Worm (Caenorhabditis elegans) whole organism, L1 larva: ENCODE data around the gene cchl-1.
A peak's percentile ranks its signal among the peaks of the same experiment; 100 is the strongest.

Experiments used
- C16A3.4 ChIP-seq: fragments of 150-350 bp; optimal IDR thresholded peaks from 2 replicates; lab custom pipeline; 2014; ENCODE audit warnings: missing biosample characterization, missing genetic modification characterization
- C34B4.2 ChIP-seq: sonication (generic microtip); optimal IDR thresholded peaks from 2 replicates; lab custom pipeline; 2017; ENCODE audit warnings: mild to moderate bottlenecking, missing genetic modification characterization, missing compliant biosample characterization
- F16B12.6 ChIP-seq: fragments of 150-350 bp; optimal IDR thresholded peaks from 2 replicates; lab custom pipeline; 2014; ENCODE audit warnings: missing biosample characterization, missing genetic modification characterization
- Y116A8C.19 ChIP-seq: sonication (generic microtip); optimal IDR thresholded peaks from 2 replicates; lab custom pipeline; 2016; ENCODE audit warnings: missing compliant biosample characterization, missing genetic modification characterization, borderline replicate concordance
- alr-1 ChIP-seq: fragments of 200-800 bp; sonication (Bioruptor generic); optimal IDR thresholded peaks from 2 replicates; lab custom pipeline; 2018; ENCODE audit warnings: borderline replicate concordance, mild to moderate bottlenecking, missing genetic modification characterization, missing compliant biosample characterization
- ama-1 ChIP-seq: fragments of 150-350 bp; optimal IDR thresholded peaks from 2 replicates; lab custom pipeline; 2014
- ceh-8 ChIP-seq: fragments of 200-800 bp; sonication (Bioruptor generic); optimal IDR thresholded peaks from 2 replicates; lab custom pipeline; 2018; ENCODE audit warnings: mild to moderate bottlenecking, missing genetic modification characterization, moderate library complexity, missing compliant biosample characterization
- ceh-90 ChIP-seq: sonication (generic microtip); optimal IDR thresholded peaks from 2 replicates; lab custom pipeline; 2016; ENCODE audit warnings: missing genetic modification characterization, missing compliant biosample characterization
- dsc-1 ChIP-seq: sonication (generic microtip); optimal IDR thresholded peaks from 2 replicates; lab custom pipeline; 2016; ENCODE audit warnings: mild to moderate bottlenecking, missing genetic modification characterization, missing compliant biosample characterization
- efl-1 ChIP-seq, 4 experiments: fragments of 150-350 bp; optimal IDR thresholded peaks in 3 of 4; peaks in 1 of 4; 1 replicate in 1 of 4; 2 replicates in 3 of 4; lab custom pipeline; 2014; ENCODE audit warnings: missing biosample characterization in 2 of 4, missing genetic modification characterization in 2 of 4, missing genetic modification reagents in 2 of 4
- efl-3 ChIP-seq: fragments of 200-800 bp; sonication (Bioruptor generic); optimal IDR thresholded peaks from 2 replicates; lab custom pipeline; 2018; ENCODE audit warnings: mild to moderate bottlenecking, missing genetic modification characterization, missing compliant biosample characterization
- egl-27 ChIP-seq, 2 experiments: fragments of 150-350 bp in 1 of 2; sonication (generic microtip); optimal IDR thresholded peaks; 3 replicates each; lab custom pipeline; 2017 to 2018; ENCODE audit warnings: missing biosample characterization in 2 of 2, missing genetic modification characterization in 2 of 2, missing genetic modification reagents in 2 of 2
- elt-2 ChIP-seq: sonication (generic microtip); optimal IDR thresholded peaks from 2 replicates; lab custom pipeline; 2016; ENCODE audit warnings: missing genetic modification characterization, mild to moderate bottlenecking, inconsistent platforms, missing compliant biosample characterization, missing genetic modification reagents
- elt-3 ChIP-seq, 6 experiments: fragments of 150-350 bp in 1 of 6; sonication (generic microtip); optimal IDR thresholded peaks; 2 replicates each; lab custom pipeline; 2017 to 2018; ENCODE audit warnings: missing biosample characterization in 6 of 6, missing genetic modification characterization in 6 of 6, inconsistent platforms in 1 of 6
- ets-5 ChIP-seq: fragments of 200-800 bp; sonication (Bioruptor generic); IDR thresholded peaks from 2 replicates; pipeline ENCODE4 v1.3.6; 2022; ENCODE audit warnings: missing genetic modification characterization, missing compliant biosample characterization
- grh-1 ChIP-seq: fragments of 200-800 bp; sonication (Bioruptor generic); IDR thresholded peaks from 2 replicates; pipeline ENCODE4 v1.3.6; 2022; ENCODE audit warnings: missing genetic modification reagents, missing genetic modification characterization, missing compliant biosample characterization
- hpl-2 ChIP-seq: fragments of 150-350 bp; optimal IDR thresholded peaks from 2 replicates; lab custom pipeline; 2014; ENCODE audit warnings: missing biosample characterization, missing genetic modification reagents, missing genetic modification characterization
- irx-1 ChIP-seq: sonication (generic microtip); optimal IDR thresholded peaks from 2 replicates; lab custom pipeline; 2016; ENCODE audit warnings: missing genetic modification characterization, missing compliant biosample characterization
- lin-13 ChIP-seq: fragments of 150-350 bp; optimal IDR thresholded peaks from 2 replicates; lab custom pipeline; 2014; ENCODE audit warnings: missing biosample characterization, missing genetic modification reagents, missing genetic modification characterization
- lin-14 ChIP-seq: fragments of 200-800 bp; sonication (Bioruptor generic); optimal IDR thresholded peaks from 2 replicates; lab custom pipeline; 2018; ENCODE audit warnings: mild to moderate bottlenecking, missing genetic modification characterization, moderate library complexity, missing compliant biosample characterization
- lin-15B ChIP-seq: fragments of 150-350 bp; sonication (generic microtip); optimal IDR thresholded peaks from 3 replicates; lab custom pipeline; 2014; ENCODE audit warnings: missing biosample characterization, missing genetic modification characterization
- lir-3 ChIP-seq: sonication (generic microtip); optimal IDR thresholded peaks from 2 replicates; lab custom pipeline; 2016; ENCODE audit warnings: mild to moderate bottlenecking, missing genetic modification characterization, moderate library complexity, missing compliant biosample characterization; ENCODE audit not compliant: poor library complexity
- lsy-2 ChIP-seq, 2 experiments: fragments of 150-350 bp; optimal IDR thresholded peaks; 2 replicates each; lab custom pipeline; 2014; ENCODE audit warnings: missing biosample characterization in 2 of 2, missing genetic modification characterization in 2 of 2
- mdl-1 ChIP-seq, 2 experiments: fragments of 150-350 bp; optimal IDR thresholded peaks; 2 replicates each; lab custom pipeline; 2014 to 2017; ENCODE audit warnings: missing biosample characterization in 2 of 2, missing genetic modification characterization in 2 of 2, inconsistent platforms in 1 of 2
- nhr-12 ChIP-seq: sonication (generic microtip); optimal IDR thresholded peaks from 2 replicates; lab custom pipeline; 2017; ENCODE audit warnings: missing biosample characterization, missing genetic modification characterization
- nhr-237 ChIP-seq: fragments of 150-350 bp; optimal IDR thresholded peaks from 2 replicates; lab custom pipeline; 2014; ENCODE audit warnings: missing biosample characterization, missing genetic modification characterization
- nhr-47 ChIP-seq: sonication (generic microtip); optimal IDR thresholded peaks from 2 replicates; lab custom pipeline; 2016; ENCODE audit warnings: mild to moderate bottlenecking, missing genetic modification characterization, moderate library complexity, missing compliant biosample characterization
- nhr-77 ChIP-seq: fragments of 150-350 bp; optimal IDR thresholded peaks from 2 replicates; lab custom pipeline; 2014; ENCODE audit warnings: missing biosample characterization, missing genetic modification characterization
- nhr-84 ChIP-seq: sonication (generic microtip); optimal IDR thresholded peaks from 2 replicates; lab custom pipeline; 2017; ENCODE audit warnings: missing biosample characterization, missing genetic modification characterization
- nhr-90 ChIP-seq: sonication (generic microtip); optimal IDR thresholded peaks from 2 replicates; lab custom pipeline; 2016; ENCODE audit warnings: mild to moderate bottlenecking, missing genetic modification characterization, missing compliant biosample characterization; ENCODE audit not compliant: poor library complexity
- pag-3 ChIP-seq: sonication (generic microtip); optimal IDR thresholded peaks from 2 replicates; lab custom pipeline; 2017; ENCODE audit warnings: missing genetic modification characterization, mild to moderate bottlenecking, missing compliant biosample characterization, antibody characterized with exemption, borderline replicate concordance; ENCODE audit not compliant: insufficient read depth
- pax-3 ChIP-seq: fragments of 200-800 bp; sonication (Bioruptor generic); optimal IDR thresholded peaks from 2 replicates; lab custom pipeline; 2018; ENCODE audit warnings: mild to moderate bottlenecking, missing genetic modification characterization, moderate library complexity, missing compliant biosample characterization
- skn-1 ChIP-seq: fragments of 150-350 bp; optimal IDR thresholded peaks from 2 replicates; lab custom pipeline; 2014; ENCODE audit warnings: missing biosample characterization, missing genetic modification characterization
- snpc-4 ChIP-seq: fragments of 150-350 bp; optimal IDR thresholded peaks from 2 replicates; lab custom pipeline; 2014; ENCODE audit warnings: missing biosample characterization, missing genetic modification characterization
- sox-4 ChIP-seq: sonication (generic microtip); optimal IDR thresholded peaks from 2 replicates; lab custom pipeline; 2016; ENCODE audit warnings: missing genetic modification characterization, missing compliant biosample characterization
- sptf-1 ChIP-seq: fragments of 150-350 bp; optimal IDR thresholded peaks from 2 replicates; lab custom pipeline; 2014; ENCODE audit warnings: missing biosample characterization, missing genetic modification characterization
- sup-37 ChIP-seq: fragments of 200-800 bp; sonication (Bioruptor generic); optimal IDR thresholded peaks from 2 replicates; lab custom pipeline; 2018; ENCODE audit warnings: mild to moderate bottlenecking, missing genetic modification characterization, missing compliant biosample characterization
- tbx-2 ChIP-seq: sonication (generic microtip); optimal IDR thresholded peaks from 2 replicates; lab custom pipeline; 2016; ENCODE audit warnings: missing genetic modification characterization, missing compliant biosample characterization
- unc-86 ChIP-seq: sonication (generic microtip); optimal IDR thresholded peaks from 2 replicates; lab custom pipeline; 2016; ENCODE audit warnings: missing genetic modification characterization, missing compliant biosample characterization
- unc-98 ChIP-seq: fragments of 200-800 bp; sonication (Bioruptor generic); IDR thresholded peaks from 2 replicates; pipeline ENCODE4 v1.3.6; 2022; ENCODE audit warnings: missing genetic modification characterization, missing compliant biosample characterization
- xbp-1 ChIP-seq: sonication (generic microtip); optimal IDR thresholded peaks from 2 replicates; lab custom pipeline; 2016; ENCODE audit warnings: missing genetic modification characterization, missing compliant biosample characterization
- ztf-11 ChIP-seq, 2 experiments: sonication (generic microtip); optimal IDR thresholded peaks; 2 replicates each; lab custom pipeline; 2016 to 2017; ENCODE audit warnings: missing genetic modification characterization in 2 of 2, missing biosample characterization in 1 of 2, missing compliant biosample characterization in 1 of 2

cchl-1 gene

DNA sequence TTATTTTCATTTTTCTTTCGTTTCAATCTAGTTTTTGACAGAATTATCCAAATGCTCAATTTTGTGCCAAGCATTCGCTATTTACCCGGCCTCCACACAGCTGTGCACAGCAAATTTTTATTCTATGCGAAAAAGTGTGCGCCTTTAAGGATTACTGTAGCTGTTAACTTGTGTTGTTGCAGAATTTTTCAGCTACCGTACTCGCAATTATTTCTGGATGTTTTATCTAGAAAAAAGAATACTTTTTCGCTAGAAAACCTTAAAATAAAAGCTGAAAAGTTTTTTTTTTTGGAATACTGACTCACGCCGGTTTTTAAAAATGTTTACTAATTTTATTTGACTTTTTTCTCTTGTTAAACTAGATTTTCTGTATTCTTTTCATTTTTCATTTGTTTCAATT is 5.3 kb upstream of the cchl-1 start:
- no peak for TF ChIP-seq C16A3.4
- no peak for TF ChIP-seq elt-3 (tag; optimal IDR thresholded peaks at IDR 0.05; lab: Kevin White, UChicago)
- no peak for TF ChIP-seq lin-13 (GFP tag; lab: Kevin White, UChicago)
- no peak for TF ChIP-seq sox-4
- TF ChIP-seq hpl-2, result no peak
- no peak for TF ChIP-seq grh-1 (GFP tag; lab: Robert Waterston, UW)
- TF ChIP-seq C34B4.2 (tag; lab: Kevin White, UChicago), result no peak
- TF ChIP-seq egl-27 (tag; optimal IDR thresholded peaks at IDR 0.05; lab: Kevin White, UChicago), result no peak
- TF ChIP-seq unc-98 (GFP tag; lab: Robert Waterston, UW), result no peak
- TF ChIP-seq nhr-237 (tag; lab: Kevin White, UChicago), result no peak
- no peak for TF ChIP-seq unc-86 (tag; lab: Kevin White, UChicago)
- TF ChIP-seq ztf-11 (tag; optimal IDR thresholded peaks at IDR 0.05; lab: Kevin White, UChicago), result no peak
- TF ChIP-seq Y116A8C.19 (tag; lab: Kevin White, UChicago), result no peak

DNA sequence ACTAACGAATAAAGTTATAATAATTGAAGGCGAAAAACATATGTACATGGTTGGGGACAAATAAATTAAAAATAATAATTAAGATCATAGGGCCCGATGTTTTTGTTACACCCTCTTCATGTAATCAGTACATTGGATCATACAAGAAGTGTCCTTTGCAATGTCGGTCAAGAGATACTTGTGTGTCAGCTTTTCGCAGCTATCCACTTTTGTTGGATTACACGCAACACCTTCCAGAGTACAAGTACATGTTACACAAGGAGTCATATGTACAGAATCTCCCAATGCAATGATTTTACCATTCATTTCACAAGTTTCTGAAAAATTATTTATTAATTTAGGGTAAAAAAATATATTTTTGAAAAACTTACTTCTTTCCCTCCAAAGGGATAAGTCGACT is 4.8 kb upstream of the cchl-1 start:
- TF ChIP-seq efl-1 (optimal IDR thresholded peaks at IDR 0.05; lab: Kevin White, UChicago), result no peak
- TF ChIP-seq efl-1 (GFP tag; optimal IDR thresholded peaks at IDR 0.05 in 1 of 2; lab: Kevin White, UChicago), result peak in 1 of 2 experiments; percentile 89
- no peak for TF ChIP-seq Y116A8C.19 (tag; lab: Kevin White, UChicago)
- TF ChIP-seq nhr-90 (tag; lab: Kevin White, UChicago), result peak; percentile 0
- TF ChIP-seq pag-3 (tag; lab: Kevin White, UChicago), result no peak

- no peak for TF ChIP-seq mdl-1 (tag; optimal IDR thresholded peaks at IDR 0.05; lab: Kevin White, UChicago)
- TF ChIP-seq ceh-90 (tag; lab: Kevin White, UChicago), result no peak
- no peak for TF ChIP-seq skn-1 (tag; lab: Kevin White, UChicago)
- TF ChIP-seq pag-3 (tag; lab: Kevin White, UChicago), result no peak
- no peak for TF ChIP-seq lsy-2 (tag; optimal IDR thresholded peaks at IDR 0.05; lab: Kevin White, UChicago)
- TF ChIP-seq sup-37, result no peak
- TF ChIP-seq dsc-1 (tag; lab: Kevin White, UChicago), result no peak
- TF ChIP-seq nhr-84 (tag; lab: Kevin White, UChicago), result no peak
- TF ChIP-seq snpc-4 (tag; lab: Kevin White, UChicago), result no peak
- TF ChIP-seq efl-3 (GFP tag; lab: Kevin White, UChicago), result no peak
These were observed 4.0 kb upstream of the cchl-1 start for ce11 chrII:11240214-11240613.

DNA sequence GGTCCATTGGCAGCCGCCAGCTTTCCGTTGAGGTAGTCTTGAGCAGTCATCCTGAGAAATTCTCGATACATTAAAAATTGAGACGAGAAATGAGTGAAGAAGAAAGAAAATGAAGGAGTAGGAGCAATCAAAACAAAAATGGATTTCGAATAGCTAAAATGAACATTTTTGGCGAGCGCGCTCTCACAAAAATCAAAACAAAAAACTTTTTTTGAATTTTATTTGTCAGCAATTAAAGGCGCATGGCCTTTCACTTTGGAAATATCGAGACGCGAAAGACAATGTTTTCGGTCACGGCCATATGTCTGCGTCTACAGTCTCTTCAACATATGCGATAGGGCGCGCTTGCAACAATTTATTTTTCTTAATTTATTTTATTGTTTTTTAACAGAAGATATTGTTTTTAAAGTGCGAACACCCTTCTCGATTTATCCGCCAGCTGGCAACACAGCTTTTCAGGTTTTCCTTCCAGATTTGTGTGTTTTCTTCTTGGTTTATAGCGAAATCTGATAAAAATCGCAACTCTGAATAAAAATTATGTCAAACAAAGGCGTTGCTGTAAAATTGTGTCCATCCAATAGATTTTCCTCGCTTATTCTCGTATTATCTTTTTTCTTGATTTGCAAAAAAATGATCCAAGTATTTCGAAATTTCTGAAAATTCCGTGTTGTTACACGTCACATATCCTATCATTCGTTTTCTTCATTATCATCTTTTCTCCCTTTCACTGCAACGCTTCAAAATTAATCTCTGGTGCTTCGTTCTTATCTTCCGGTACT is 2.9 kb upstream of the cchl-1 start, which contains the start of the genes rpn-9 and T06D8.9:
rpn-9 (minus strand) TSS at position 51 of the 779 bp plus-strand sequence.
T06D8.9 (plus strand) TSS at position 729 of the 779 bp plus-strand sequence.
- no peak for TF ChIP-seq egl-27 (tag; optimal IDR thresholded peaks at IDR 0.05; lab: Kevin White, UChicago)
- TF ChIP-seq elt-2 (tag; lab: Kevin White, UChicago), result peak; percentile 31
- peak in 2 of 6 experiments; percentile 19 to 89 for TF ChIP-seq elt-3 (tag; optimal IDR thresholded peaks at IDR 0.05; lab: Kevin White, UChicago)
- no peak for TF ChIP-seq nhr-12 (tag; lab: Kevin White, UChicago)
- TF ChIP-seq xbp-1 (tag; lab: Kevin White, UChicago), result peak; percentile 81
- TF ChIP-seq lin-14 (GFP tag; lab: Kevin White, UChicago), result peak; percentile 89
- TF ChIP-seq ztf-11 (tag; optimal IDR thresholded peaks at IDR 0.05; lab: Kevin White, UChicago), result peak in 1 of 2 experiments; percentile 29
- TF ChIP-seq lin-13 (GFP tag; lab: Kevin White, UChicago), result peak; percentile 83
- TF ChIP-seq sptf-1, result no peak
- no peak for TF ChIP-seq sup-37
- peak; percentile 64 for TF ChIP-seq irx-1 (tag; lab: Kevin White, UChicago)
- TF ChIP-seq unc-98 (GFP tag; lab: Robert Waterston, UW), result no peak
- no peak for TF ChIP-seq grh-1 (GFP tag; lab: Robert Waterston, UW)
- TF ChIP-seq F16B12.6 (tag; lab: Kevin White, UChicago), result peak; percentile 51
- TF ChIP-seq lir-3 (tag; lab: Kevin White, UChicago), result peak; percentile 67
- peak; percentile 78 for TF ChIP-seq nhr-47 (tag; lab: Kevin White, UChicago)
- peak; percentile 70 for TF ChIP-seq nhr-90 (tag; lab: Kevin White, UChicago)
- TF ChIP-seq ceh-8 (GFP tag; lab: Kevin White, UChicago), result no peak
- no peak for TF ChIP-seq ets-5 (GFP tag; lab: Robert Waterston, UW)
- TF ChIP-seq lin-15B (tag; lab: Kevin White, UChicago), result peak; percentile 94
- peak; percentile 96 for TF ChIP-seq skn-1 (tag; lab: Kevin White, UChicago)
- peak; percentile 72 for TF ChIP-seq nhr-77 (tag; lab: Kevin White, UChicago)
- no peak for TF ChIP-seq alr-1 (tag; lab: Kevin White, UChicago)
- peak; percentile 73 for TF ChIP-seq tbx-2 (tag; lab: Kevin White, UChicago)
- TF ChIP-seq ama-1 (lab: Kevin White, UChicago), result no peak
- TF ChIP-seq pax-3, result peak; percentile 48
- TF ChIP-seq C16A3.4, result peak; percentile 92
